Fruit fly (Drosophila melanogaster): Measurements from ENCODE around the gene rin.

The rin gene

DNA sequence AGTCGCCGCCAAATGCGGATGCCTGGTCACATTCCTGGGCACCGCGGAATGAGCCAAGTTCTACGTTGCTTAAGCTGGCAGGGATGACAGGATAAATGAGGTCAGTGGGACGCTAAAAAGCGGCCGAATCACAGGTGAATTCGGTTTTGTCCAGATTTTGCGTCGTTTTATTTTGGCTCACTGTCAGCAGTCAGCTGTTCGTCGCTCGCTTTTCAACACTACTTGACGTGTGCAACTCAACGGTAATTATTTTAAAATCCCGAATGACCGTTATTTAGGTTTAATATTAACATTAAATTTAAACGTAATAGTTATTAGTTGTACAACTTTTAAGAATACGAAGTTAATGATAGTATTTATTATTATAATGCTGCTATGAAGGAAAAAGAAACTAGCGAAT, 52.5 kb downstream of the rin start:
- peak in 1 of 2 experiments; percentile 10 for TF ChIP-seq CTCF (optimal IDR thresholded peaks at IDR 0.05)
- TF ChIP-seq CG8478 (optimal IDR thresholded peaks at IDR 0.05) = no peak

DNA sequence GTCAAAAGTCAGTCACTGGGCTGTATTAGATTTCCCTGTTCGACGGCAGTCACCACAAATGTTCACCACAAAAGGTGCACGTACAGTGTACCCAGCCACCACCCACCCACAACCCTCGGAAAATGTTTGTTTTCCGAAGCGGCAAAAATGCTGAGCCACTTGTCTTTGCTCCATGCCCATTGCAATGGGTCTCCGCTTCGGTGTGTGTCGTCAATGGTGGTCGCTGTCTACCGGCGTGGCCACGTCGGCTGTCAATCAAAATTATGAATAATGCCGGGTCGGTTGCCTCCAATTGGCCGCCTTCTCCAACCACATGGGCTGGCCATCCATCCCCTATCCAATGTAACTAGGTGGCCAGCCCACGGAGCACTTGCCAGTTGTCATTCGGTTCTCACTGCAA, 53.4 kb downstream of the rin start, which contains the start of gene ninaB:
Gene ninaB, plus strand, starts transcription at position 374 of the 400 bp plus-strand sequence.
- TF ChIP-seq CTCF (optimal IDR thresholded peaks at IDR 0.05) (no peak), CG8478 (optimal IDR thresholded peaks at IDR 0.05) (no peak)

DNA sequence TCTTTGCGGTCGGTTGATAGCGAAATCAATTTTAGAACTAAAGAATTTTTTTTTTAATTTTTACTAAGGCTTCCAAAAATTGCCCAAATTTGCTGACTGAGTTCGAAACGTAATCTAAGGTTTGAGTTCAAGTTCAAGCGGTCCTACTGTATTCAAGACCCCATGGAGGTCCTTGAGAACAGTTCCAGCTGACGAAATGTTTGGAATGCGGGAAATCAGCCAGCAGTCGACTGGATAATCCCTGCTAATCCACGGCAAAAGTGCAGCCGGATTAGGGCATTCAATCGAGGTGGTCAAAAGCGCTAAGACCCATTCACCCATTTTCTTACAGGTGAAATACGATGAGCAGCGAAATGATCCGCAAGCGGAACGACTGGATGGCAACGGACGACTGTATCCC, 53.9 kb downstream of the rin start, which contains the start of gene f-cup:
Gene f-cup, minus strand, starts transcription at position 101 of the 400 bp plus-strand sequence.
- TF ChIP-seq CTCF (optimal IDR thresholded peaks at IDR 0.05) (no peak), CG8478 (optimal IDR thresholded peaks at IDR 0.05) (no peak)
